Fruit fly (Drosophila melanogaster) Kc167 (cell line): ENCODE measurements around the gene CG13042.

ENCODE experiments used
- Myc ChIP-seq: fragments of >200 bp; optimal IDR thresholded peaks from 2 replicates; lab custom pipeline; 2017; ENCODE audit warnings: missing external identifiers
- Sin3A ChIP-seq: fragments of >200 bp; optimal IDR thresholded peaks from 2 replicates; lab custom pipeline; 2018; ENCODE audit warnings: missing external identifiers
- insv ChIP-seq: fragments of >200 bp; optimal IDR thresholded peaks from 3 replicates; lab custom pipeline; 2018; ENCODE audit warnings: missing external identifiers
- psq ChIP-seq: fragments of >200 bp; optimal IDR thresholded peaks from 2 replicates; lab custom pipeline; 2017; ENCODE audit warnings: missing external identifiers

dm6 chr3L:16288322-16288721 lies 20.0 kb downstream of the CG13042 start, which contains the start of gene CG13046:
- TF ChIP-seq insv (lab: Kevin White, UChicago): no peak
- no peak for TF ChIP-seq Myc (lab: Kevin White, UChicago)
- no peak for TF ChIP-seq psq (lab: Kevin White, UChicago)
- no peak for TF ChIP-seq Sin3A
